Worm (Caenorhabditis elegans): ENCODE measurements around the gene gldi-3.

The gldi-3 gene

DNA sequence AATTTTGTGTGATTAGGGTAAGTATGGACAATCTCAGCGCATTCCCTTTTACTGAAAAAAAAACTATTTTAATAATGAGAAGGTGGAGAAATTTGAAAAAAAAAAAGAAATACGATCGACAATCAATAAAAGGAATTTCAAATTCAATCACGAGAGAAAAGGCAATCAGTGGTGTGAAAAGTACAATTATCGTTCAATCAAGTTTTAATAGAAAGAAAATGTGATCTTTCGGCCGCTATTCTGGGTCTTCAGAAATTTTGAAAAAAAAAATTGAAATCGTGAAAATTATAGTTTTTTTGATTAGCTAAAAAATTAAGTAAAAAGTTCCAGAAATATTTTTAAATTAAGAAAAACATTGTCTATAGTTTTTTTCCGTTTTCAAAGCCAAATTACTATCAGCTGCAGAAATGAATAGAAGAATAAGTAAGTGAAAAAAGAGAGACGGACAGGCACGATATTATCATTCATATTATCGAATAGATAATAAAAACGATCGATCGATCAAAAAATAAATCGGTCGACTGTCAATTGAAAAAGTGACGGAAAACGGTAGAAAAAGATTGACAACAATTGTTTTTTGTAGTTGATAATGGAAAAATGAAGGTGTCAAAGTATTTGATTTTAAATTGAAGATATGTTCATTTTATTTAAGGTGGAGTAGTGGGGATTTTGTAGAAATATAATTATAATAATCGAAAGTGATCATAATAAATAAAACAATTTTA lies at the start of gene gldi-3:
gldi-3 (minus strand) TSS at position 51 of the 725 bp plus-strand sequence.
- TF ChIP-seq ztf-3 (GFP tag; optimal IDR thresholded peaks at IDR 0.05) (no peak), Y79H2A.3 (GFP tag; conservative IDR thresholded peaks at IDR 0.05) (no peak), let-607 (tag; optimal IDR thresholded peaks at IDR 0.05) (peak in 1 of 2 experiments; percentile 51), nfya-2 (GFP tag; IDR thresholded peaks at IDR 0.05) (no peak), nhr-120 (GFP tag; IDR thresholded peaks at IDR 0.05) (no peak), aptf-3 (GFP tag; IDR thresholded peaks at IDR 0.05) (no peak), C17E4.6 (GFP tag; IDR thresholded peaks at IDR 0.05) (no peak), nhr-80 (tag; optimal IDR thresholded peaks at IDR 0.05) (peak; percentile 61), nfyb-1 (GFP tag; IDR thresholded peaks at IDR 0.05) (0 out of 2 replicates have a peak, but pooled peaks have one; percentile 20), egl-18 (GFP tag; IDR thresholded peaks at IDR 0.05) (no peak), snpc-1.3 (tag; optimal IDR thresholded peaks at IDR 0.05; ENCODE audit: insufficient read depth) (no peak), attf-6 (GFP tag; IDR thresholded peaks at IDR 0.05) (no peak), unc-62 (GFP tag; optimal IDR thresholded peaks at IDR 0.05) (peak; percentile 49)

DNA sequence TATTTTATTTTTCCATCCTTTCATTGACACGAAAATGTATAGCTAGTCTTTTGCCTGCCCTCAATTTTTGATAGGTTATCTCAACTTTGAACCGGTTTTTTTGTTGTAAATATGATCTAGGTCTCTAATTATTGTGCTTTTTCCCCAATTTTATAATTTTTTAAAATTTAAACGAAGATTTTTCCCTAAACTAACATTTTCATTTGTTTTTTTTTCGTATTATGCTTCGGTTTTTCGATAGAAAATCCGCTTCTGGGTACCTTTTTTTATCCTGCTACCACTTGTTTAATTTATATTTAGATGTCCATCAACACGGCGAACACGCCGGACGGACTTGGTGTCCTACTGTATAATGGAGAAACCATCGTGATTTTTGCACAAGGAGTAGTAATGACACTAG lies 49.6 kb upstream of the gldi-3 start, which contains the start of gene wbp-2:
wbp-2 (plus strand) TSS at position 301 of the 400 bp plus-strand sequence.
- TF ChIP-seq ztf-3 (GFP tag; optimal IDR thresholded peaks at IDR 0.05) (no peak), hmg-1.2 (GFP tag; IDR thresholded peaks at IDR 0.05) (0 out of 2 replicates have a peak, but pooled peaks have one; percentile 7), lag-1 (GFP tag; IDR thresholded peaks at IDR 0.05) (no peak), tbp1 (GFP tag; optimal IDR thresholded peaks at IDR 0.05) (no peak)

DNA sequence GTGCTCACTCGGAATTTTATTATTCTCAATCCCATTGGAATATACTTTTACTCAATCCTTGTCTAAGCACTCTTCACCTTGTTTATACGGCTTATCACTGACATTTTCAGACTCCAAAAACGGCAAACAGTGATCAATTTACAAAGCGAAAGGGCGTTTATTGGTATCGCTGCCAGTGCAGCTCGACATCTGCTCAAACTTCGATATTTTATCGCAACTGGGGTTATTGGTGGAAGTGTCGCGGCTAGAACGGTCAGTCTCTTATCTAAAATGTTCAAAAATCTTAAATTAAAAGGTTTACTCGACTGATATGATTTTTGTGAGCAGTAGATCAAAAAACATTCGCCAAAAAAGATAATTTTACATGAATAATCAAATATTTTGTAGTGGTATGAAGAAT lies 45.7 kb upstream of the gldi-3 start:
- TF ChIP-seq sdz-38 (tag; optimal IDR thresholded peaks at IDR 0.05), result no peak
- TF ChIP-seq nhr-80 (tag; optimal IDR thresholded peaks at IDR 0.05), result peak; percentile 80
- peak; percentile 47; the same call in 1 of the 2 replicates for TF ChIP-seq dox-1 (GFP tag; IDR thresholded peaks at IDR 0.05)

DNA sequence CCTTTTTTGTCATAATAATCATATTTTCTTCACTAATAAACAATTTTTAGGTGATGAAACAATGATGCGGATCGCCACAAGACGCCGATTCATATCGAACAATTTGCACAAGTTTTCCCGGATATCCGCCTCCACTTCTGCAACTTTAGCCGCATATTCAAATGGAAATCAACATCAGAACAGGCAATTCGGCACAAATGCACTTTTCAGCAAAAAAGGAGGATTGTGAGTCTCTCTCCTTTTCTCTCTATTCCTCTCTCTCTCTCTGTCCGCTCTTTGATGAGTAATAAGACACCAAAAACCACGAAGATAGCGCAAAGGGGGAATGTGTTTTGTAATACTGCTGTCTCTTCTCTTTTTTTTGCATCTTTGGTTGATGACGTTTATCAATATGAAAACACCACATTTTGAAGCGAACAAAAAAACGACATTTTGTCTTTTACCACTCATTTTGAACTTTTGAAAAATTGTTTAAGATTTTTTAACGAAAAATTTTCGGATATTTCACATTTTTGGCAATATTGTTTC lies 45.0 kb upstream of the gldi-3 start, which contains the start of gene eat-3:
eat-3 (plus strand) TSS at position 51 of the 528 bp plus-strand sequence.
- TF ChIP-seq cebp-1 (GFP tag; IDR thresholded peaks at IDR 0.05) (no peak), cebp-1 (tag; optimal IDR thresholded peaks at IDR 0.05) (peak; percentile 43), lin-40 (tag; optimal IDR thresholded peaks at IDR 0.05) (peak; percentile 17), ztf-18 (tag; optimal IDR thresholded peaks at IDR 0.05) (no peak), nhr-80 (tag; optimal IDR thresholded peaks at IDR 0.05) (no peak)

DNA sequence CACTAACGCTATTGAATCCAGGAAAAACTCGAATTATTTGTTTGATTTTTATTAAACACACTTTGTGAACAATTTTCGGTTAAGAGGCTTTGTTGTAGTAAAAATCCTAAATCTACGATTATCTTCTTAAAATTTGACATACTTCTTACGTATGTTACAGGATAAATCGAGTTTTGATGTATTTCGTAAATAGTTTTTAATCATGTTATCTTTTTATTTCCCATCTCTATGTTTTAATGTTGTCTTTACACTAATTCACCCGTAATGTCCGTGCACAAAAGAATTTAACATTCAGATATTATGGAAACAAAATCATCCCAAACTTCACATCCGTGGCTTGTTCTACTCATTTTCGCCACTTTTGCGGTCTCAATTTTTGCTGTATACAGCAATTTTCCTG lies 43.8 kb upstream of the gldi-3 start, which contains the start of gene egli-1:
egli-1 (plus strand) TSS at position 301 of the 400 bp plus-strand sequence.
- no peak for TF ChIP-seq cebp-1 (GFP tag; IDR thresholded peaks at IDR 0.05)
- peak; percentile 66 for TF ChIP-seq cebp-1 (tag; optimal IDR thresholded peaks at IDR 0.05)
- no peak for TF ChIP-seq Y67H2A.10 (GFP tag; conservative IDR thresholded peaks at IDR 0.05)
- TF ChIP-seq rpc-1 (optimal IDR thresholded peaks at IDR 0.05), result no peak
- no peak for TF ChIP-seq rpc-1 (tag; optimal IDR thresholded peaks at IDR 0.05)
- TF ChIP-seq snpc-3.4 (tag; optimal IDR thresholded peaks at IDR 0.05), result no peak
- no peak for TF ChIP-seq ama-1 (optimal IDR thresholded peaks at IDR 0.05)
- no peak for TF ChIP-seq ama-1 (GFP tag; optimal IDR thresholded peaks at IDR 0.05)
- no peak for TF ChIP-seq B0336.3 (GFP tag; IDR thresholded peaks at IDR 0.05)
